Worm (Caenorhabditis elegans) whole organism, mixed stage, embryonic: ENCODE measurements around the gene tlk-1.

Source experiments
- blmp-1 ChIP-seq: fragments of 150-350 bp; optimal IDR thresholded peaks from 2 replicates; lab custom pipeline; 2014; ENCODE audit warnings: missing biosample characterization, missing genetic modification characterization
- ceh-43 ChIP-seq: fragments of 200-800 bp; sonication (Bioruptor generic); optimal IDR thresholded peaks from 2 replicates; lab custom pipeline; 2018; ENCODE audit warnings: mild to moderate bottlenecking, missing genetic modification characterization, moderate library complexity, missing compliant biosample characterization
- cnd-1 ChIP-seq: fragments of 200-800 bp; sonication (Bioruptor generic); optimal IDR thresholded peaks from 2 replicates; lab custom pipeline; 2018; ENCODE audit warnings: mild to moderate bottlenecking, missing genetic modification characterization, missing compliant biosample characterization
- lsy-2 ChIP-seq: fragments of 150-350 bp; optimal IDR thresholded peaks from 2 replicates; lab custom pipeline; 2014; ENCODE audit warnings: missing biosample characterization, missing genetic modification characterization
- nhr-12 ChIP-seq: fragments of 150-350 bp; optimal IDR thresholded peaks from 2 replicates; lab custom pipeline; 2014; ENCODE audit warnings: missing biosample characterization, missing genetic modification characterization
- nhr-2 ChIP-seq: fragments of 150-350 bp; optimal IDR thresholded peaks from 2 replicates; lab custom pipeline; 2014; ENCODE audit warnings: missing biosample characterization, missing genetic modification characterization
- nhr-28 ChIP-seq: fragments of 150-350 bp; optimal IDR thresholded peaks from 2 replicates; lab custom pipeline; 2014; ENCODE audit warnings: missing biosample characterization, missing genetic modification characterization
- nhr-76 ChIP-seq: sonication (generic microtip); optimal IDR thresholded peaks from 2 replicates; lab custom pipeline; 2017; ENCODE audit warnings: missing biosample characterization, missing genetic modification characterization
- pha-4 ChIP-seq: fragments of 150-350 bp; optimal IDR thresholded peaks from 2 replicates; lab custom pipeline; 2018; ENCODE audit warnings: missing biosample characterization, missing genetic modification reagents, missing genetic modification characterization
- sptf-1 ChIP-seq: sonication (generic microtip); optimal IDR thresholded peaks from 2 replicates; lab custom pipeline; 2017; ENCODE audit warnings: mild to moderate bottlenecking, missing genetic modification characterization, moderate library complexity, missing compliant biosample characterization
- unc-120 ChIP-seq: sonication (generic microtip); optimal IDR thresholded peaks from 2 replicates; lab custom pipeline; 2017; ENCODE audit warnings: missing genetic modification characterization, missing compliant biosample characterization; ENCODE audit not compliant: poor library complexity, severe bottlenecking
- unc-39 ChIP-seq: fragments of 150-350 bp; optimal IDR thresholded peaks from 2 replicates; lab custom pipeline; 2014; ENCODE audit warnings: missing biosample characterization, missing genetic modification characterization
- unc-62 ChIP-seq: fragments of 150-350 bp; optimal IDR thresholded peaks from 2 replicates; lab custom pipeline; 2014; ENCODE audit warnings: missing biosample characterization, missing genetic modification reagents, missing genetic modification characterization
- ztf-11 ChIP-seq: fragments of 150-350 bp; optimal IDR thresholded peaks from 2 replicates; lab custom pipeline; 2014; ENCODE audit warnings: missing biosample characterization, missing genetic modification characterization

- TF ChIP-seq nhr-76 (tag; lab: Kevin White, UChicago) = no peak
- no peak for TF ChIP-seq unc-120 (tag; lab: Kevin White, UChicago)
- no peak for TF ChIP-seq pha-4 (tag; lab: Kevin White, UChicago)
- TF ChIP-seq nhr-28 (tag; lab: Kevin White, UChicago) = no peak
- TF ChIP-seq ceh-43 = no peak
- no peak for TF ChIP-seq sptf-1 (tag; lab: Kevin White, UChicago)
- no peak for TF ChIP-seq ztf-11 (tag; lab: Kevin White, UChicago)
- TF ChIP-seq blmp-1 (tag; lab: Kevin White, UChicago) = no peak
- TF ChIP-seq cnd-1 = no peak
- no peak for TF ChIP-seq unc-62
- no peak for TF ChIP-seq lsy-2 (tag; lab: Kevin White, UChicago)
- no peak for TF ChIP-seq nhr-2 (tag; lab: Kevin White, UChicago)
- no peak for TF ChIP-seq unc-39 (tag; lab: Kevin White, UChicago)
- no peak for TF ChIP-seq nhr-12 (tag; lab: Kevin White, UChicago)
Measured at ce11 chrIII:9717243-9717642, 17.6 kb downstream of the tlk-1 start.
